Worm (Caenorhabditis elegans): ENCODE results near the gene kbp-1.
A peak's percentile ranks its signal among the peaks of the same experiment; 100 is the strongest.

The kbp-1 gene

ce11 chrIII:6887574-6887973, 18.1 kb downstream of the kbp-1 start (continued):
- TF ChIP-seq jun-1 (tag; optimal IDR thresholded peaks at IDR 0.05) (no peak), T26A8.4 (GFP tag; IDR thresholded peaks at IDR 0.05) (peak; percentile 82), lin-1 (GFP tag; IDR thresholded peaks at IDR 0.05) (peak; percentile 62), dpl-1 (GFP tag; optimal IDR thresholded peaks at IDR 0.05) (peak; percentile 50), lin-38 (GFP tag; IDR thresholded peaks at IDR 0.05) (peak; percentile 87), mxl-2 (GFP tag; conservative IDR thresholded peaks at IDR 0.05) (peak; percentile 75; the same call in 1 of the 2 replicates), attf-4 (tag; optimal IDR thresholded peaks at IDR 0.05) (no peak), daf-19 (GFP tag; conservative IDR thresholded peaks at IDR 0.05) (peak; percentile 80), mdl-1 (tag; optimal IDR thresholded peaks at IDR 0.05) (peak; percentile 19 to 36), zfp-3 (GFP tag; conservative IDR thresholded peaks at IDR 0.05) (peak; percentile 51; the same call in 1 of the 2 replicates), ceh-62 (tag; optimal IDR thresholded peaks at IDR 0.05) (no peak), hlh-11 (tag; optimal IDR thresholded peaks at IDR 0.05) (no peak)

- TF ChIP-seq aha-1 (tag), result no peak
- peak; percentile 84 for TF ChIP-seq egl-43 (GFP tag; IDR thresholded peaks at IDR 0.05)
- TF ChIP-seq ceh-28 (tag; optimal IDR thresholded peaks at IDR 0.05), result no peak
- TF ChIP-seq jun-1 (tag; optimal IDR thresholded peaks at IDR 0.05), result no peak
- no peak for TF ChIP-seq set-16 (GFP tag; IDR thresholded peaks at IDR 0.05)
- TF ChIP-seq arid-1 (GFP tag; conservative IDR thresholded peaks at IDR 0.05), result peak; percentile 86
- peak; percentile 19 for TF ChIP-seq spr-3 (GFP tag; optimal IDR thresholded peaks at IDR 0.05)
- peak; percentile 18 for TF ChIP-seq F37D6.2 (tag; optimal IDR thresholded peaks at IDR 0.05)
- TF ChIP-seq mxl-3 (GFP tag; optimal IDR thresholded peaks at IDR 0.05), result peak; percentile 63
- peak; percentile 60 for TF ChIP-seq mes-2 (tag; optimal IDR thresholded peaks at IDR 0.05; ENCODE audit: poor library complexity, severe bottlenecking)
- TF ChIP-seq R02D3.7 (tag; optimal IDR thresholded peaks at IDR 0.05), result no peak
- TF ChIP-seq rbr-2 (tag; optimal IDR thresholded peaks at IDR 0.05), result peak; percentile 39
- 0 out of 2 replicates have a peak, but pooled peaks have one; percentile 17 for TF ChIP-seq dmd-9 (GFP tag; IDR thresholded peaks at IDR 0.05)
- peak; percentile 74; the same call in 1 of the 2 replicates for TF ChIP-seq Y75B8A.6 (GFP tag; IDR thresholded peaks at IDR 0.05)
- peak; percentile 77 for TF ChIP-seq snpc-1.2 (GFP tag; IDR thresholded peaks at IDR 0.05)
- TF ChIP-seq dve-1 (tag; optimal IDR thresholded peaks at IDR 0.05; ENCODE audit: insufficient read depth), result peak; percentile 43
- no peak for TF ChIP-seq ZK546.5 (tag; optimal IDR thresholded peaks at IDR 0.05)
- peak; percentile 87 for TF ChIP-seq lim-7 (GFP tag; IDR thresholded peaks at IDR 0.05)
- TF ChIP-seq fkh-10 (GFP tag; optimal IDR thresholded peaks at IDR 0.05), result no peak
- TF ChIP-seq daf-19 (GFP tag; conservative IDR thresholded peaks at IDR 0.05), result peak; percentile 76; the same call in 1 of the 2 replicates
- TF ChIP-seq daf-16 (GFP tag; optimal IDR thresholded peaks at IDR 0.05), result peak; percentile 23 to 36
- TF ChIP-seq daf-16 (tag; optimal IDR thresholded peaks at IDR 0.05), result peak; percentile 32
- no peak for TF ChIP-seq daf-8 (GFP tag; IDR thresholded peaks at IDR 0.05)
- no peak for TF ChIP-seq php-3 (GFP tag; IDR thresholded peaks at IDR 0.05)
- TF ChIP-seq lsy-2 (tag; optimal IDR thresholded peaks at IDR 0.05), result peak in 1 of 2 experiments; percentile 48
- no peak for TF ChIP-seq ceh-82 (tag; optimal IDR thresholded peaks at IDR 0.05)
- TF ChIP-seq nhr-25 (tag; optimal IDR thresholded peaks at IDR 0.05; ENCODE audit: borderline replicate concordance, insufficient read depth), result peak; percentile 56
- TF ChIP-seq vab-7 (GFP tag; IDR thresholded peaks at IDR 0.05), result peak; percentile 71
- TF ChIP-seq hlh-30 (tag; optimal IDR thresholded peaks at IDR 0.05; ENCODE audit: insufficient read depth), result peak; percentile 43
- no peak for TF ChIP-seq ZK337.2 (GFP tag; IDR thresholded peaks at IDR 0.05)
- no peak for TF ChIP-seq T20F7.1 (GFP tag; optimal IDR thresholded peaks at IDR 0.05)
- 0 out of 2 replicates have a peak, but pooled peaks have one; percentile 55 for TF ChIP-seq mxl-2 (GFP tag; conservative IDR thresholded peaks at IDR 0.05)
- no peak for TF ChIP-seq ama-1 (optimal IDR thresholded peaks at IDR 0.05)
- TF ChIP-seq aly-2 (tag; optimal IDR thresholded peaks at IDR 0.05), result no peak
- TF ChIP-seq nhr-237 (tag; optimal IDR thresholded peaks at IDR 0.05), result no peak
- peak; percentile 66; the same call in 1 of the 2 replicates for TF ChIP-seq pha-4 (GFP tag; IDR thresholded peaks at IDR 0.05)
- no peak for TF ChIP-seq pha-4 (tag; optimal IDR thresholded peaks at IDR 0.05)
- peak; percentile 46 for TF ChIP-seq mep-1 (tag; optimal IDR thresholded peaks at IDR 0.05)
- peak in 1 of 2 experiments; percentile 7 for TF ChIP-seq unc-62 (GFP tag; optimal IDR thresholded peaks at IDR 0.05 in 1 of 2)
- no peak for TF ChIP-seq unc-62 (tag; optimal IDR thresholded peaks at IDR 0.05)
- TF ChIP-seq hmg-1.1 (GFP tag; IDR thresholded peaks at IDR 0.05), result peak; percentile 70
Observed at ce11 chrIII:6888497-6888896, 19.1 kb downstream of the kbp-1 start.
